Worm (Caenorhabditis elegans) whole organism, L1 larva: ENCODE measurements around the gene cyp-13A8.
A peak's percentile ranks its signal among the peaks of the same experiment; 100 is the strongest.

ENCODE experiments used
- Y116A8C.19 ChIP-seq: sonication (generic microtip); optimal IDR thresholded peaks from 2 replicates; lab custom pipeline; 2016; ENCODE audit warnings: missing compliant biosample characterization, missing genetic modification characterization, borderline replicate concordance
- aha-1 ChIP-seq: fragments of 150-350 bp; optimal IDR thresholded peaks from 2 replicates; lab custom pipeline; 2014; ENCODE audit warnings: missing biosample characterization, missing genetic modification characterization
- ama-1 ChIP-seq: fragments of 150-350 bp; optimal IDR thresholded peaks from 2 replicates; lab custom pipeline; 2014
- ces-1 ChIP-seq: fragments of 150-350 bp; optimal IDR thresholded peaks from 2 replicates; lab custom pipeline; 2014; ENCODE audit warnings: missing biosample characterization, missing genetic modification reagents, missing genetic modification characterization
- dsc-1 ChIP-seq: sonication (generic microtip); optimal IDR thresholded peaks from 2 replicates; lab custom pipeline; 2016; ENCODE audit warnings: mild to moderate bottlenecking, missing genetic modification characterization, missing compliant biosample characterization
- efl-1 ChIP-seq, 4 experiments: fragments of 150-350 bp; optimal IDR thresholded peaks in 3 of 4; peaks in 1 of 4; 1 replicate in 1 of 4; 2 replicates in 3 of 4; lab custom pipeline; 2014; ENCODE audit warnings: missing biosample characterization in 2 of 4, missing genetic modification characterization in 2 of 4, missing genetic modification reagents in 2 of 4
- fkh-4 ChIP-seq: sonication (generic microtip); optimal IDR thresholded peaks from 2 replicates; lab custom pipeline; 2016; ENCODE audit warnings: missing compliant biosample characterization, missing genetic modification characterization, borderline replicate concordance
- fkh-8 ChIP-seq: sonication (generic microtip); optimal IDR thresholded peaks from 2 replicates; lab custom pipeline; 2016; ENCODE audit warnings: mild to moderate bottlenecking, missing genetic modification characterization, missing compliant biosample characterization
- fos-1 ChIP-seq: fragments of 150-350 bp; optimal IDR thresholded peaks from 2 replicates; lab custom pipeline; 2014; ENCODE audit warnings: missing biosample characterization, missing genetic modification characterization
- hlh-17 ChIP-seq: fragments of 200-800 bp; sonication (Bioruptor generic); optimal IDR thresholded peaks from 2 replicates; lab custom pipeline; 2018; ENCODE audit warnings: missing genetic modification characterization, mild to moderate bottlenecking, missing compliant biosample characterization, moderate library complexity, borderline replicate concordance
- hpl-2 ChIP-seq: fragments of 150-350 bp; optimal IDR thresholded peaks from 2 replicates; lab custom pipeline; 2014; ENCODE audit warnings: missing biosample characterization, missing genetic modification reagents, missing genetic modification characterization
- lin-15B ChIP-seq: fragments of 150-350 bp; sonication (generic microtip); optimal IDR thresholded peaks from 3 replicates; lab custom pipeline; 2014; ENCODE audit warnings: missing biosample characterization, missing genetic modification characterization
- lin-35 ChIP-seq, 2 experiments: fragments of 150-350 bp; optimal IDR thresholded peaks; 2 replicates each; lab custom pipeline; 2014; ENCODE audit warnings: missing biosample characterization in 2 of 2, missing genetic modification characterization in 2 of 2, missing genetic modification reagents in 2 of 2
- lin-39 ChIP-seq: fragments of 150-350 bp; optimal IDR thresholded peaks from 2 replicates; lab custom pipeline; 2014; ENCODE audit warnings: missing biosample characterization, missing genetic modification reagents, missing genetic modification characterization
- lir-3 ChIP-seq: sonication (generic microtip); optimal IDR thresholded peaks from 2 replicates; lab custom pipeline; 2016; ENCODE audit warnings: mild to moderate bottlenecking, missing genetic modification characterization, moderate library complexity, missing compliant biosample characterization; ENCODE audit not compliant: poor library complexity
- mep-1 ChIP-seq: fragments of 150-350 bp; optimal IDR thresholded peaks from 2 replicates; lab custom pipeline; 2014; ENCODE audit warnings: missing biosample characterization, missing genetic modification characterization
- nhr-28 ChIP-seq: fragments of 150-350 bp; optimal IDR thresholded peaks from 2 replicates; lab custom pipeline; 2014; ENCODE audit warnings: missing biosample characterization, missing genetic modification characterization
- nhr-71 ChIP-seq: sonication (generic microtip); optimal IDR thresholded peaks from 2 replicates; lab custom pipeline; 2016; ENCODE audit warnings: mild to moderate bottlenecking, missing genetic modification characterization, moderate library complexity, missing compliant biosample characterization
- nhr-76 ChIP-seq: sonication (generic microtip); optimal IDR thresholded peaks from 2 replicates; lab custom pipeline; 2017; ENCODE audit warnings: missing biosample characterization, missing genetic modification characterization
- nhr-77 ChIP-seq: fragments of 150-350 bp; optimal IDR thresholded peaks from 2 replicates; lab custom pipeline; 2014; ENCODE audit warnings: missing biosample characterization, missing genetic modification characterization
- nhr-85 ChIP-seq: sonication (generic microtip); peaks from one replicate; lab custom pipeline; 2016; ENCODE audit warnings: missing genetic modification characterization, inconsistent platforms, missing compliant biosample characterization
- pax-3 ChIP-seq: fragments of 200-800 bp; sonication (Bioruptor generic); optimal IDR thresholded peaks from 2 replicates; lab custom pipeline; 2018; ENCODE audit warnings: mild to moderate bottlenecking, missing genetic modification characterization, moderate library complexity, missing compliant biosample characterization
- snpc-4 ChIP-seq: fragments of 150-350 bp; optimal IDR thresholded peaks from 2 replicates; lab custom pipeline; 2014; ENCODE audit warnings: missing biosample characterization, missing genetic modification characterization
- snu-23 ChIP-seq: sonication (generic microtip); optimal IDR thresholded peaks from 2 replicates; lab custom pipeline; 2016; ENCODE audit warnings: missing genetic modification characterization, missing compliant biosample characterization
- sup-37 ChIP-seq: fragments of 200-800 bp; sonication (Bioruptor generic); optimal IDR thresholded peaks from 2 replicates; lab custom pipeline; 2018; ENCODE audit warnings: mild to moderate bottlenecking, missing genetic modification characterization, missing compliant biosample characterization
- swsn-7 ChIP-seq: sonication (generic microtip); optimal IDR thresholded peaks from 2 replicates; lab custom pipeline; 2016; ENCODE audit warnings: missing genetic modification characterization, missing compliant biosample characterization
- tbx-2 ChIP-seq: sonication (generic microtip); optimal IDR thresholded peaks from 2 replicates; lab custom pipeline; 2016; ENCODE audit warnings: missing genetic modification characterization, missing compliant biosample characterization
- tlp-1 ChIP-seq: fragments of 150-350 bp; optimal IDR thresholded peaks from 2 replicates; lab custom pipeline; 2014; ENCODE audit warnings: missing biosample characterization, missing genetic modification characterization
- unc-130 ChIP-seq: fragments of 150-350 bp; optimal IDR thresholded peaks from 2 replicates; lab custom pipeline; 2017; ENCODE audit warnings: missing biosample characterization, missing genetic modification characterization, inconsistent platforms
- unc-62 ChIP-seq: fragments of 150-350 bp; optimal IDR thresholded peaks from 2 replicates; lab custom pipeline; 2014; ENCODE audit warnings: missing biosample characterization, missing genetic modification reagents, missing genetic modification characterization
- unc-86 ChIP-seq: sonication (generic microtip); optimal IDR thresholded peaks from 2 replicates; lab custom pipeline; 2016; ENCODE audit warnings: missing genetic modification characterization, missing compliant biosample characterization
- unc-98 ChIP-seq: fragments of 200-800 bp; sonication (Bioruptor generic); IDR thresholded peaks from 2 replicates; pipeline ENCODE4 v1.3.6; 2022; ENCODE audit warnings: missing genetic modification characterization, missing compliant biosample characterization
- xbp-1 ChIP-seq: sonication (generic microtip); optimal IDR thresholded peaks from 2 replicates; lab custom pipeline; 2016; ENCODE audit warnings: missing genetic modification characterization, missing compliant biosample characterization
- zag-1 ChIP-seq: fragments of 150-350 bp; optimal IDR thresholded peaks from 2 replicates; lab custom pipeline; 2014; ENCODE audit warnings: missing biosample characterization, missing genetic modification characterization
- zip-4 ChIP-seq: fragments of 200-800 bp; sonication (Bioruptor generic); optimal IDR thresholded peaks from 2 replicates; lab custom pipeline; 2018; ENCODE audit warnings: mild to moderate bottlenecking, missing genetic modification characterization, moderate library complexity, missing compliant biosample characterization
- ztf-4 ChIP-seq: fragments of 150-350 bp; optimal IDR thresholded peaks from 2 replicates; lab custom pipeline; 2014; ENCODE audit warnings: missing biosample characterization, missing genetic modification characterization

cyp-13A8 gene

ce11 chrII:9769797-9770520, 37.4 kb downstream of the cyp-13A8 start, which contains the start of gene aqp-10 (continued):
- TF ChIP-seq lin-35 (GFP tag; optimal IDR thresholded peaks at IDR 0.05; lab: Kevin White, UChicago) (peak; percentile 17 to 79), mep-1 (tag; lab: Kevin White, UChicago) (peak; percentile 78), efl-1 (optimal IDR thresholded peaks at IDR 0.05; lab: Kevin White, UChicago) (peak; percentile 60 to 63), efl-1 (GFP tag; optimal IDR thresholded peaks at IDR 0.05 in 1 of 2; lab: Kevin White, UChicago) (peak; percentile 45 to 96), nhr-76 (tag; lab: Kevin White, UChicago) (no peak), unc-130 (tag; lab: Kevin White, UChicago) (no peak), nhr-71 (peak; percentile 68), snu-23 (GFP tag; lab: Kevin White, UChicago) (peak; percentile 74), sup-37 (no peak), lin-15B (tag; lab: Kevin White, UChicago) (no peak), hlh-17 (GFP tag; lab: Kevin White, UChicago) (no peak), hpl-2 (no peak), zip-4 (GFP tag; lab: Kevin White, UChicago) (no peak), ces-1 (no peak), unc-98 (GFP tag; lab: Robert Waterston, UW) (no peak), fos-1 (tag; lab: Kevin White, UChicago) (no peak), Y116A8C.19 (tag; lab: Kevin White, UChicago) (no peak), fkh-4 (no peak), ama-1 (lab: Kevin White, UChicago) (no peak), lin-39 (tag; lab: Kevin White, UChicago) (no peak), zag-1 (tag; lab: Kevin White, UChicago) (no peak), tlp-1 (tag; lab: Kevin White, UChicago) (no peak), ztf-4 (tag; lab: Kevin White, UChicago) (no peak), aha-1 (no peak), snpc-4 (no peak), nhr-77 (no peak), nhr-28 (tag; lab: Kevin White, UChicago) (no peak), nhr-85 (peak; percentile 82), dsc-1 (tag; lab: Kevin White, UChicago) (peak; percentile 15), lir-3 (tag; lab: Kevin White, UChicago) (peak; percentile 8), swsn-7 (tag; lab: Kevin White, UChicago) (peak; percentile 46), fkh-8 (tag; lab: Kevin White, UChicago) (no peak), pax-3 (tag; lab: Kevin White, UChicago) (no peak), unc-86 (tag; lab: Kevin White, UChicago) (no peak)
- TF ChIP-seq, all 84 proteins: peak for 27

ce11 chrII:9764696-9765095, 42.7 kb downstream of the cyp-13A8 start:
- TF ChIP-seq tbx-2 (tag; lab: Kevin White, UChicago) (no peak), efl-1 (optimal IDR thresholded peaks at IDR 0.05; lab: Kevin White, UChicago) (no peak), efl-1 (GFP tag; optimal IDR thresholded peaks at IDR 0.05 in 1 of 2; lab: Kevin White, UChicago) (peak in 1 of 2 experiments; percentile 80)
- TF ChIP-seq, all 84 proteins: peak for 1

DNA sequence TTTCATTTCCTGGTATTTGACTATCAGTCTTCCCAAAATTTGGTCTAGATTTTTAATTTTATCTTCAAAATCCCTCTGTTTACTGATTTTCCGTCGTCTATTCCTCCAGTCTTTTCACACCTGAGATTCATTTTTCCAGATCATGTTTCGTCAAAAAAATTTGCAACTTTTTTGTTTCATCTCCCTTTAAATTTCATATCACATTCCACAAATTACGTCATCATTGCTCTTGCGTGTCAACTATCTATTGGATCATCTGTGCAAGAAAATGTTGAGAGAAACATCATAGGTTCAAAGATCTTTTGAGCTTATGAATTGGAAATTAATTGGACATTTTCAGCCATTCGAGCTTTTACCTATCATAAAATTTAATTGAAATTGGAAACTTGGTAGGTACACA, 48.0 kb downstream of the cyp-13A8 start:
- TF ChIP-seq lin-35 (GFP tag; optimal IDR thresholded peaks at IDR 0.05; lab: Kevin White, UChicago) (no peak), nhr-71 (peak; percentile 1), zag-1 (tag; lab: Kevin White, UChicago) (no peak), xbp-1 (peak; percentile 49), unc-62 (GFP tag; lab: Kevin White, UChicago) (no peak), efl-1 (optimal IDR thresholded peaks at IDR 0.05; lab: Kevin White, UChicago) (no peak), efl-1 (GFP tag; optimal IDR thresholded peaks at IDR 0.05 in 1 of 2; lab: Kevin White, UChicago) (peak in 1 of 2 experiments; percentile 63), fkh-8 (tag; lab: Kevin White, UChicago) (peak; percentile 13)
